Worm (Caenorhabditis elegans): ENCODE measurements around the gene F59E11.2.

- no peak for TF ChIP-seq dao-5 (tag; optimal IDR thresholded peaks at IDR 0.05)
- no peak for TF ChIP-seq W03F9.2 (tag; optimal IDR thresholded peaks at IDR 0.05)
- no peak for TF ChIP-seq him-1 (tag; optimal IDR thresholded peaks at IDR 0.05)
Measured at ce11 chrV:9003291-9003690, 2.0 kb downstream of the F59E11.2 start, which contains the start of gene srx-1.
